Fruit fly (Drosophila melanogaster) whole organism, prepupa: ENCODE measurements around the gene CG44290.

Source experiments
- CG10669 ChIP-seq: fragments of 200-800 bp; sonication (Bioruptor generic); optimal IDR thresholded peaks from 3 replicates; lab custom pipeline; 2018; ENCODE audit warnings: missing biosample characterization, mild to moderate bottlenecking, missing genetic modification characterization, moderate library complexity
- CG11294 ChIP-seq: fragments of 200-800 bp; sonication (Bioruptor generic); IDR thresholded peaks from 2 replicates; pipeline ENCODE4 v1.3.6; 2022; ENCODE audit warnings: missing biosample characterization, missing genetic modification characterization
- CG11762 ChIP-seq: fragments of 200-800 bp; sonication (Bioruptor generic); optimal IDR thresholded peaks from 3 replicates; lab custom pipeline; 2016; ENCODE audit warnings: missing biosample characterization, missing genetic modification characterization; ENCODE audit not compliant: insufficient read depth
- CG15336 ChIP-seq: fragments of 200-800 bp; sonication (Bioruptor generic); IDR thresholded peaks from 2 replicates; pipeline ENCODE4 v1.3.6; 2022; ENCODE audit warnings: missing biosample characterization, missing genetic modification characterization
- CG16779 ChIP-seq: fragments of 200-800 bp; sonication (Bioruptor generic); optimal IDR thresholded peaks from 3 replicates; lab custom pipeline; 2017; ENCODE audit warnings: missing biosample characterization, mild to moderate bottlenecking, missing genetic modification characterization
- CG3032 ChIP-seq: fragments of 200-800 bp; optimal IDR thresholded peaks from 2 replicates; lab custom pipeline; 2019; ENCODE audit warnings: missing biosample characterization, mild to moderate bottlenecking, missing genetic modification characterization, moderate library complexity
- CG31627 ChIP-seq: fragments of 200-800 bp; sonication (Bioruptor generic); optimal IDR thresholded peaks from 3 replicates; lab custom pipeline; 2016; ENCODE audit warnings: missing biosample characterization, missing genetic modification characterization
- CG4318 ChIP-seq: fragments of 200-800 bp; sonication (Bioruptor generic); optimal IDR thresholded peaks from 3 replicates; lab custom pipeline; 2017; ENCODE audit warnings: missing biosample characterization, mild to moderate bottlenecking, missing genetic modification characterization
- CG6276 ChIP-seq: fragments of 200-800 bp; sonication (Bioruptor generic); optimal IDR thresholded peaks from 2 replicates; lab custom pipeline; 2017; ENCODE audit warnings: missing biosample characterization, mild to moderate bottlenecking, missing genetic modification characterization
- CG6854 ChIP-seq: fragments of 200-800 bp; sonication (Bioruptor generic); optimal IDR thresholded peaks from 2 replicates; lab custom pipeline; 2017; ENCODE audit warnings: missing biosample characterization, mild to moderate bottlenecking, missing genetic modification characterization
- CG8119 ChIP-seq: fragments of 200-800 bp; sonication (Bioruptor generic); IDR thresholded peaks from 3 replicates; pipeline ENCODE4 v1.3.6; 2022; ENCODE audit warnings: missing biosample characterization, missing genetic modification characterization
- CG8319 ChIP-seq: fragments of 200-800 bp; sonication (Bioruptor generic); optimal IDR thresholded peaks from 3 replicates; lab custom pipeline; 2016; ENCODE audit warnings: missing biosample characterization, missing genetic modification characterization
- CG8632 ChIP-seq: fragments of 200-800 bp; sonication (Bioruptor generic); optimal IDR thresholded peaks from 3 replicates; lab custom pipeline; 2016; ENCODE audit warnings: missing biosample characterization, missing genetic modification characterization
- CG9139 ChIP-seq: fragments of 200-800 bp; sonication (Bioruptor generic); optimal IDR thresholded peaks from 3 replicates; lab custom pipeline; 2017; ENCODE audit warnings: missing biosample characterization, mild to moderate bottlenecking, missing genetic modification characterization
- Hr38 ChIP-seq: sonication (Bioruptor generic); optimal IDR thresholded peaks from 2 replicates; lab custom pipeline; 2016; ENCODE audit warnings: missing biosample characterization, missing genetic modification characterization
- Hr39 ChIP-seq: fragments of 200-800 bp; sonication (Bioruptor generic); optimal IDR thresholded peaks from 2 replicates; lab custom pipeline; 2016; ENCODE audit warnings: missing biosample characterization, missing genetic modification characterization
- Met ChIP-seq: fragments of 200-800 bp; sonication (Bioruptor generic); optimal IDR thresholded peaks from 3 replicates; lab custom pipeline; 2016; ENCODE audit warnings: missing biosample characterization, missing genetic modification characterization
- OdsH ChIP-seq: fragments of 200-800 bp; sonication (Bioruptor generic); optimal IDR thresholded peaks from 3 replicates; lab custom pipeline; 2016; ENCODE audit warnings: missing biosample characterization, missing genetic modification characterization
- Sox14 ChIP-seq: fragments of 200-800 bp; sonication (Bioruptor generic); optimal IDR thresholded peaks from 3 replicates; lab custom pipeline; 2016; ENCODE audit warnings: missing biosample characterization, missing genetic modification characterization
- achi ChIP-seq: fragments of 200-800 bp; sonication (Bioruptor generic); optimal IDR thresholded peaks from 3 replicates; lab custom pipeline; 2016; ENCODE audit warnings: missing biosample characterization, missing genetic modification characterization
- acj6 ChIP-seq: fragments of 200-800 bp; sonication (Bioruptor generic); optimal IDR thresholded peaks from 3 replicates; lab custom pipeline; 2016; ENCODE audit warnings: missing biosample characterization, missing genetic modification characterization
- cyc ChIP-seq: fragments of 200-800 bp; sonication (Bioruptor generic); optimal IDR thresholded peaks from 3 replicates; lab custom pipeline; 2016; ENCODE audit warnings: missing biosample characterization, missing genetic modification characterization
- dac ChIP-seq: fragments of 200-800 bp; sonication (Bioruptor generic); optimal IDR thresholded peaks from 2 replicates; lab custom pipeline; 2017; ENCODE audit warnings: missing biosample characterization, mild to moderate bottlenecking, missing genetic modification characterization
- eg ChIP-seq: fragments of 200-800 bp; sonication (Bioruptor generic); IDR thresholded peaks from 3 replicates; pipeline ENCODE4 v1.3.6; 2022; ENCODE audit warnings: missing biosample characterization, missing genetic modification characterization
- fd85E ChIP-seq: fragments of 200-800 bp; sonication (Bioruptor generic); optimal IDR thresholded peaks from 3 replicates; lab custom pipeline; 2016; ENCODE audit warnings: missing biosample characterization, missing genetic modification characterization
- net ChIP-seq: fragments of 200-800 bp; sonication (Bioruptor generic); optimal IDR thresholded peaks from 3 replicates; lab custom pipeline; 2016; ENCODE audit warnings: missing biosample characterization, missing genetic modification characterization
- ss ChIP-seq, 2 experiments: fragments of 200-800 bp; sonication (Bioruptor generic); optimal IDR thresholded peaks; 2 replicates in 1 of 2; 3 replicates in 1 of 2; lab custom pipeline; 2017 to 2018; ENCODE audit warnings: mild to moderate bottlenecking in 2 of 2, missing biosample characterization in 2 of 2, missing genetic modification characterization in 2 of 2, moderate library complexity in 1 of 2
- svp ChIP-seq: fragments of 200-800 bp; sonication (Bioruptor generic); peaks from one replicate; lab custom pipeline; 2016; ENCODE audit warnings: missing biosample characterization, missing genetic modification characterization

CG44290 gene

dm6 chr3R:27440628-27441027, at the start of gene CG44290:
CG44290 (minus strand) TSS chr3R:27440944.
- TF ChIP-seq Hr38 (GFP tag; lab: Kevin White, UChicago) (no peak), svp (GFP tag; lab: Kevin White, UChicago) (peak; percentile 49)
- TF ChIP-seq, all 60 proteins: peak for 1

- TF ChIP-seq CG3032 (tag; lab: Kevin White, UChicago), result no peak
- TF ChIP-seq eg (GFP tag; lab: Robert Waterston, UW), result no peak
- TF ChIP-seq Hr39 (GFP tag; lab: Kevin White, UChicago), result no peak
- TF ChIP-seq, all 60 proteins: peak for 0
Observed at dm6 chr3R:27487627-27488026, 46.9 kb upstream of the CG44290 start, which contains the start of gene Gr98a. Gr98a (plus strand) TSS chr3R:27487927.

dm6 chr3R:27478375-27478774, 37.6 kb upstream of the CG44290 start, which contains the start of gene Cyp6a18:
Cyp6a18 (plus strand) TSS chr3R:27478675.
- TF ChIP-seq net (GFP tag; lab: Kevin White, UChicago) (no peak), acj6 (GFP tag; lab: Kevin White, UChicago) (no peak), eg (GFP tag; lab: Robert Waterston, UW) (no peak), CG9139 (GFP tag; lab: Kevin White, UChicago) (no peak), svp (GFP tag; lab: Kevin White, UChicago) (no peak), achi (no peak), CG11762 (GFP tag; lab: Kevin White, UChicago) (no peak), CG11294 (GFP tag; lab: Robert Waterston, UW) (no peak), Met (GFP tag; lab: Kevin White, UChicago) (no peak), CG6854 (GFP tag; lab: Kevin White, UChicago) (no peak)

- no peak for TF ChIP-seq eg (GFP tag; lab: Robert Waterston, UW)
- no peak for TF ChIP-seq ss (GFP tag; optimal IDR thresholded peaks at IDR 0.05; lab: Kevin White, UChicago)
Observed at dm6 chr3R:27477507-27477906, 36.8 kb upstream of the CG44290 start.

dm6 chr3R:27463889-27464288, 23.1 kb upstream of the CG44290 start, which contains the start of gene CG13978:
CG13978 (plus strand) TSS chr3R:27464189.
- TF ChIP-seq CG16779 (tag; lab: Kevin White, UChicago), result no peak
- TF ChIP-seq, all 60 proteins: peak for 0

- TF ChIP-seq CG10669 (GFP tag; lab: Kevin White, UChicago), result no peak
- no peak for TF ChIP-seq dac (GFP tag; lab: Kevin White, UChicago)
- TF ChIP-seq CG15336, result no peak
- no peak for TF ChIP-seq CG8319 (GFP tag; lab: Kevin White, UChicago)
- TF ChIP-seq CG4318, result no peak
- no peak for TF ChIP-seq cyc (GFP tag; lab: Kevin White, UChicago)
- TF ChIP-seq OdsH (GFP tag; lab: Kevin White, UChicago), result no peak
- TF ChIP-seq CG8632 (GFP tag; lab: Kevin White, UChicago), result no peak
- no peak for TF ChIP-seq CG6854 (GFP tag; lab: Kevin White, UChicago)
- TF ChIP-seq CG6276, result no peak
- no peak for TF ChIP-seq CG31627 (GFP tag; lab: Kevin White, UChicago)
- no peak for TF ChIP-seq fd85E
- no peak for TF ChIP-seq Sox14
- TF ChIP-seq CG11762 (GFP tag; lab: Kevin White, UChicago), result no peak
Observed at dm6 chr3R:27462917-27463316, 22.2 kb upstream of the CG44290 start.

- TF ChIP-seq CG8119 (GFP tag; lab: Robert Waterston, UW), result no peak
Observed at dm6 chr3R:27445311-27445710, 4.6 kb upstream of the CG44290 start.
